Worm (Caenorhabditis elegans) whole organism, young adult: ENCODE measurements around the gene F19H6.5.

Source experiments
- B0019.2 ChIP-seq: fragments of 200-800 bp; sonication (Bioruptor generic); conservative IDR thresholded peaks from 2 replicates; pipeline ENCODE4 v1.3.6; 2022; ENCODE audit warnings: missing genetic modification reagents, missing genetic modification characterization, missing compliant biosample characterization
- F10E7.11 ChIP-seq: sonication (generic microtip); optimal IDR thresholded peaks from 2 replicates; lab custom pipeline; 2017; ENCODE audit warnings: mild to moderate bottlenecking, missing genetic modification characterization, moderate library complexity, missing compliant biosample characterization
- F22D6.2 ChIP-seq: sonication (generic microtip); optimal IDR thresholded peaks from 2 replicates; lab custom pipeline; 2016; ENCODE audit warnings: mild to moderate bottlenecking, missing genetic modification characterization, missing compliant biosample characterization
- F23B12.7 ChIP-seq: sonication (generic microtip); optimal IDR thresholded peaks from 2 replicates; lab custom pipeline; 2017; ENCODE audit warnings: missing genetic modification characterization, mild to moderate bottlenecking, missing compliant biosample characterization, antibody characterized with exemption, moderate library complexity; ENCODE audit not compliant: insufficient read depth
- F39B2.1 ChIP-seq: fragments of 200-800 bp; sonication (Bioruptor generic); IDR thresholded peaks from 2 replicates; pipeline ENCODE4 v1.3.6; 2022; ENCODE audit warnings: missing genetic modification reagents, missing genetic modification characterization, missing compliant biosample characterization
- F57A8.1 ChIP-seq: fragments of 200-800 bp; sonication (Bioruptor generic); optimal IDR thresholded peaks from 2 replicates; lab custom pipeline; 2018; ENCODE audit warnings: mild to moderate bottlenecking, missing genetic modification characterization, moderate library complexity, missing compliant biosample characterization
- T26A5.8 ChIP-seq: sonication (generic microtip); optimal IDR thresholded peaks from 2 replicates; lab custom pipeline; 2016; ENCODE audit warnings: missing genetic modification characterization, missing compliant biosample characterization
- Y53G8AR.9 ChIP-seq: fragments of 200-800 bp; sonication (Bioruptor generic); conservative IDR thresholded peaks from 2 replicates; pipeline ENCODE4 v1.3.6; 2022; ENCODE audit warnings: missing genetic modification reagents, missing genetic modification characterization, missing compliant biosample characterization
- Y95B8A.8 ChIP-seq: fragments of 200-800 bp; sonication (Bioruptor generic); IDR thresholded peaks from 2 replicates; pipeline ENCODE4 v1.3.6; 2022; ENCODE audit warnings: missing genetic modification reagents, missing genetic modification characterization, missing compliant biosample characterization
- ZK185.1 ChIP-seq: sonication (generic microtip); optimal IDR thresholded peaks from 2 replicates; lab custom pipeline; 2016; ENCODE audit warnings: mild to moderate bottlenecking, missing genetic modification characterization, missing compliant biosample characterization; ENCODE audit not compliant: poor library complexity, severe bottlenecking
- aptf-3 ChIP-seq: fragments of 200-800 bp; sonication (Bioruptor generic); IDR thresholded peaks from 2 replicates; pipeline ENCODE4 v1.3.6; 2022; ENCODE audit warnings: missing genetic modification characterization, missing compliant biosample characterization
- atf-7 ChIP-seq: sonication (generic microtip); optimal IDR thresholded peaks from 2 replicates; lab custom pipeline; 2017; ENCODE audit warnings: mild to moderate bottlenecking, missing genetic modification characterization, missing compliant biosample characterization
- athp-1 ChIP-seq: sonication (generic microtip); optimal IDR thresholded peaks from 2 replicates; lab custom pipeline; 2017; ENCODE audit warnings: mild to moderate bottlenecking, missing genetic modification characterization, missing compliant biosample characterization
- bed-1 ChIP-seq: fragments of 200-800 bp; sonication (Bioruptor generic); IDR thresholded peaks from 2 replicates; pipeline ENCODE4 v1.3.6; 2022; ENCODE audit warnings: missing genetic modification reagents, missing genetic modification characterization, missing compliant biosample characterization
- bed-2 ChIP-seq: fragments of 200-800 bp; sonication (Bioruptor generic); IDR thresholded peaks from 2 replicates; pipeline ENCODE4 v1.3.6; 2022; ENCODE audit warnings: missing genetic modification reagents, missing genetic modification characterization, missing compliant biosample characterization
- cebp-2 ChIP-seq: fragments of 200-800 bp; sonication (Bioruptor generic); IDR thresholded peaks from 2 replicates; pipeline ENCODE4 v1.3.6; 2022; ENCODE audit warnings: missing genetic modification characterization, missing compliant biosample characterization
- ceh-100 ChIP-seq: fragments of 200-800 bp; sonication (Bioruptor generic); IDR thresholded peaks from 2 replicates; pipeline ENCODE4 v1.3.6; 2022; ENCODE audit warnings: missing genetic modification reagents, missing genetic modification characterization, missing compliant biosample characterization
- ceh-58 ChIP-seq: fragments of 200-800 bp; sonication (Bioruptor generic); IDR thresholded peaks from 2 replicates; pipeline ENCODE4 v1.3.6; 2022; ENCODE audit warnings: missing genetic modification characterization, missing compliant biosample characterization
- die-1 ChIP-seq: sonication (generic microtip); optimal IDR thresholded peaks from 2 replicates; lab custom pipeline; 2016; ENCODE audit warnings: missing genotype, mild to moderate bottlenecking, missing genetic modification characterization, missing compliant biosample characterization
- egl-44 ChIP-seq: fragments of 200-800 bp; sonication (Bioruptor generic); IDR thresholded peaks from 2 replicates; pipeline ENCODE4 v1.3.6; 2022; ENCODE audit warnings: missing genetic modification reagents, missing genetic modification characterization, missing compliant biosample characterization
- him-1 ChIP-seq: sonication (generic microtip); optimal IDR thresholded peaks from 2 replicates; lab custom pipeline; 2016; ENCODE audit warnings: missing genotype, missing genetic modification reagents, missing genetic modification characterization, missing compliant biosample characterization
- hlh-12 ChIP-seq: sonication (generic microtip); optimal IDR thresholded peaks from 2 replicates; lab custom pipeline; 2016; ENCODE audit warnings: missing genetic modification characterization, missing compliant biosample characterization
- hlh-26 ChIP-seq: fragments of 200-800 bp; sonication (Bioruptor generic); conservative IDR thresholded peaks from 2 replicates; pipeline ENCODE4 v1.3.6; 2022; ENCODE audit warnings: missing genetic modification reagents, missing genetic modification characterization, missing compliant biosample characterization
- hmg-1.2 ChIP-seq: fragments of 200-800 bp; sonication (Bioruptor generic); IDR thresholded peaks from 2 replicates; pipeline ENCODE4 v1.3.6; 2022; ENCODE audit warnings: missing genetic modification reagents, missing genetic modification characterization, missing compliant biosample characterization
- hrde-1 ChIP-seq: sonication (generic microtip); optimal IDR thresholded peaks from 2 replicates; lab custom pipeline; 2016; ENCODE audit warnings: missing genetic modification characterization, mild to moderate bottlenecking, missing compliant biosample characterization, moderate library complexity, missing genotype, missing genetic modification reagents, borderline replicate concordance
- lag-1 ChIP-seq: fragments of 200-800 bp; sonication (Bioruptor generic); IDR thresholded peaks from 2 replicates; pipeline ENCODE4 v1.3.6; 2022; ENCODE audit warnings: missing genetic modification reagents, missing genetic modification characterization, missing compliant biosample characterization
- lin-26 ChIP-seq: fragments of 200-800 bp; sonication (Bioruptor generic); IDR thresholded peaks from 2 replicates; pipeline ENCODE4 v1.3.6; 2022; ENCODE audit warnings: missing genetic modification reagents, missing genetic modification characterization, missing compliant biosample characterization
- lin-40 ChIP-seq: sonication (generic microtip); optimal IDR thresholded peaks from 2 replicates; lab custom pipeline; 2016; ENCODE audit warnings: missing genetic modification characterization, mild to moderate bottlenecking, missing compliant biosample characterization, missing genotype, missing genetic modification reagents
- lin-54 ChIP-seq: fragments of 200-800 bp; sonication (Bioruptor generic); optimal IDR thresholded peaks from 2 replicates; lab custom pipeline; 2018; ENCODE audit warnings: mild to moderate bottlenecking, missing genetic modification characterization, missing compliant biosample characterization
- lir-1 ChIP-seq: fragments of 200-800 bp; sonication (Bioruptor generic); conservative IDR thresholded peaks from 2 replicates; pipeline ENCODE4 v1.3.6; 2022; ENCODE audit warnings: missing genetic modification reagents, missing genetic modification characterization, missing compliant biosample characterization
- lsy-27 ChIP-seq: sonication (generic microtip); optimal IDR thresholded peaks from 2 replicates; lab custom pipeline; 2017; ENCODE audit warnings: missing genetic modification characterization, mild to moderate bottlenecking, missing compliant biosample characterization, antibody characterized with exemption, missing genotype, borderline replicate concordance; ENCODE audit not compliant: insufficient read depth
- madf-6 ChIP-seq: fragments of 200-800 bp; sonication (Bioruptor generic); IDR thresholded peaks from 2 replicates; pipeline ENCODE4 v1.3.6; 2022; ENCODE audit warnings: missing genetic modification reagents, missing genetic modification characterization, missing compliant biosample characterization
- madf-8 ChIP-seq: fragments of 200-800 bp; sonication (Bioruptor generic); conservative IDR thresholded peaks from 2 replicates; pipeline ENCODE4 v1.3.6; 2022; ENCODE audit warnings: missing genetic modification reagents, missing genetic modification characterization, missing compliant biosample characterization
- mcd-1 ChIP-seq: fragments of 200-800 bp; sonication (Bioruptor generic); IDR thresholded peaks from 2 replicates; pipeline ENCODE4 v1.3.6; 2022; ENCODE audit warnings: missing genetic modification reagents, missing genetic modification characterization, missing compliant biosample characterization
- mel-28 ChIP-seq: sonication (generic microtip); optimal IDR thresholded peaks from 2 replicates; lab custom pipeline; 2016; ENCODE audit warnings: borderline replicate concordance, mild to moderate bottlenecking, missing genetic modification characterization, missing compliant biosample characterization
- mxl-1 ChIP-seq: sonication (generic microtip); optimal IDR thresholded peaks from 2 replicates; lab custom pipeline; 2016; ENCODE audit warnings: missing genetic modification characterization, missing compliant biosample characterization
- nfya-2 ChIP-seq: fragments of 200-800 bp; sonication (Bioruptor generic); IDR thresholded peaks from 2 replicates; pipeline ENCODE4 v1.3.6; 2022; ENCODE audit warnings: missing genetic modification reagents, missing genetic modification characterization, missing compliant biosample characterization
- nfyb-1 ChIP-seq: fragments of 200-800 bp; sonication (Bioruptor generic); IDR thresholded peaks from 2 replicates; pipeline ENCODE4 v1.3.6; 2022; ENCODE audit warnings: missing genetic modification reagents, missing genetic modification characterization, missing compliant biosample characterization
- nhr-179 ChIP-seq: sonication (generic microtip); optimal IDR thresholded peaks from 2 replicates; lab custom pipeline; 2016; ENCODE audit warnings: mild to moderate bottlenecking, missing genetic modification characterization, missing compliant biosample characterization
- pbrm-1 ChIP-seq: fragments of 200-800 bp; sonication (Bioruptor generic); IDR thresholded peaks from 2 replicates; pipeline ENCODE4 v1.3.6; 2022; ENCODE audit warnings: missing genetic modification reagents, missing genetic modification characterization, missing compliant biosample characterization
- repo-1 ChIP-seq: sonication (generic microtip); optimal IDR thresholded peaks from 2 replicates; lab custom pipeline; 2017; ENCODE audit warnings: mild to moderate bottlenecking, missing genetic modification characterization, missing compliant biosample characterization
- sdz-38 ChIP-seq: sonication (generic microtip); optimal IDR thresholded peaks from 2 replicates; lab custom pipeline; 2016; ENCODE audit warnings: missing genotype, missing genetic modification characterization, missing compliant biosample characterization
- snpc-1.3 ChIP-seq: sonication (generic microtip); optimal IDR thresholded peaks from 2 replicates; lab custom pipeline; 2017; ENCODE audit warnings: missing genetic modification characterization, mild to moderate bottlenecking, missing compliant biosample characterization, antibody characterized with exemption, moderate library complexity, missing genotype, missing genetic modification reagents; ENCODE audit not compliant: insufficient read depth
- sptf-2 ChIP-seq: fragments of 200-800 bp; sonication (Bioruptor generic); optimal IDR thresholded peaks from 2 replicates; lab custom pipeline; 2018; ENCODE audit warnings: mild to moderate bottlenecking, missing genetic modification characterization, missing compliant biosample characterization
- tbp1 ChIP-seq: fragments of 200-800 bp; sonication (Bioruptor generic); optimal IDR thresholded peaks from 2 replicates; lab custom pipeline; 2018; ENCODE audit warnings: mild to moderate bottlenecking, missing genetic modification characterization, missing compliant biosample characterization
- tbx-9 ChIP-seq: sonication (generic microtip); optimal IDR thresholded peaks from 2 replicates; lab custom pipeline; 2016; ENCODE audit warnings: borderline replicate concordance, missing genetic modification characterization, inconsistent platforms, missing compliant biosample characterization
- unc-62 ChIP-seq: fragments of 150-350 bp; optimal IDR thresholded peaks from 2 replicates; lab custom pipeline; 2014; ENCODE audit warnings: missing biosample characterization, missing genetic modification reagents, missing genetic modification characterization
- ztf-28 ChIP-seq: fragments of 200-800 bp; sonication (Bioruptor generic); IDR thresholded peaks from 2 replicates; pipeline ENCODE4 v1.3.6; 2022; ENCODE audit warnings: missing genetic modification reagents, missing genetic modification characterization, missing compliant biosample characterization
- ztf-6 ChIP-seq: fragments of 200-800 bp; sonication (Bioruptor generic); IDR thresholded peaks from 2 replicates; pipeline ENCODE4 v1.3.6; 2022; ENCODE audit warnings: missing genetic modification reagents, missing genetic modification characterization, missing compliant biosample characterization

F19H6.5 gene

ce11 chrX:12347822-12348221 lies 16.9 kb downstream of the F19H6.5 start (continued):
- TF ChIP-seq F22D6.2 (tag; lab: Kevin White, UChicago) = no peak
- no peak for TF ChIP-seq lir-1
- 0 out of 2 replicates have a peak, but pooled peaks have one; percentile 36 for TF ChIP-seq egl-44 (GFP tag; lab: Robert Waterston, UW)
- peak; percentile 81 for TF ChIP-seq snpc-1.3 (tag; lab: Kevin White, UChicago)
- peak; percentile 94 for TF ChIP-seq tbp1 (GFP tag; lab: Kevin White, UChicago)
- TF ChIP-seq hrde-1 (tag; lab: Kevin White, UChicago) = peak; percentile 61
- TF ChIP-seq F57A8.1 (GFP tag; lab: Kevin White, UChicago) = no peak
- TF ChIP-seq ztf-6 = no peak
- no peak for TF ChIP-seq ceh-100 (GFP tag; lab: Robert Waterston, UW)
- TF ChIP-seq bed-2 (GFP tag; lab: Robert Waterston, UW) = no peak
- TF ChIP-seq madf-8 (GFP tag; lab: Robert Waterston, UW) = no peak
- TF ChIP-seq F23B12.7 (tag; lab: Kevin White, UChicago) = no peak
- no peak for TF ChIP-seq nfya-2
- peak; percentile 58 for TF ChIP-seq atf-7 (tag; lab: Kevin White, UChicago)
- TF ChIP-seq Y95B8A.8 (GFP tag; lab: Robert Waterston, UW) = 0 out of 2 replicates have a peak, but pooled peaks have one; percentile 51
- no peak for TF ChIP-seq ztf-28
- peak; percentile 60 for TF ChIP-seq lin-40 (tag; lab: Kevin White, UChicago)
- peak; percentile 69 for TF ChIP-seq hmg-1.2 (GFP tag; lab: Robert Waterston, UW)
- TF ChIP-seq sptf-2 (GFP tag; lab: Kevin White, UChicago) = no peak
- TF ChIP-seq sdz-38 (tag; lab: Kevin White, UChicago) = peak; percentile 26
- peak; percentile 64 for TF ChIP-seq nhr-179 (tag; lab: Kevin White, UChicago)
- TF ChIP-seq madf-6 (GFP tag; lab: Robert Waterston, UW) = 0 out of 2 replicates have a peak, but pooled peaks have one; percentile 49
- peak; percentile 75 for TF ChIP-seq him-1 (tag; lab: Kevin White, UChicago)
- TF ChIP-seq hlh-12 (tag; lab: Kevin White, UChicago) = no peak
- TF ChIP-seq hlh-26 (GFP tag; lab: Robert Waterston, UW) = no peak
- no peak for TF ChIP-seq bed-1 (GFP tag; lab: Robert Waterston, UW)
- 0 out of 2 replicates have a peak, but pooled peaks have one; percentile 61 for TF ChIP-seq cebp-2 (GFP tag; lab: Robert Waterston, UW)
- peak; percentile 73 for TF ChIP-seq nfyb-1 (GFP tag; lab: Robert Waterston, UW)
- no peak for TF ChIP-seq aptf-3
- no peak for TF ChIP-seq lsy-27 (tag; lab: Kevin White, UChicago)
- no peak for TF ChIP-seq lin-54 (GFP tag; lab: Kevin White, UChicago)
- no peak for TF ChIP-seq unc-62 (GFP tag; lab: Kevin White, UChicago)
- no peak for TF ChIP-seq T26A5.8 (tag; lab: Kevin White, UChicago)
- peak; percentile 71 for TF ChIP-seq ZK185.1 (tag; lab: Kevin White, UChicago)
- TF ChIP-seq B0019.2 (GFP tag; lab: Robert Waterston, UW) = 0 out of 2 replicates have a peak, but pooled peaks have one; percentile 7
- TF ChIP-seq F39B2.1 = no peak
- no peak for TF ChIP-seq mel-28 (tag; lab: Kevin White, UChicago)
- peak; percentile 88 for TF ChIP-seq pbrm-1 (GFP tag; lab: Robert Waterston, UW)
- no peak for TF ChIP-seq mcd-1 (GFP tag; lab: Robert Waterston, UW)
- TF ChIP-seq die-1 = peak; percentile 87
- TF ChIP-seq F10E7.11 (tag; lab: Kevin White, UChicago) = no peak
- TF ChIP-seq repo-1 (tag; lab: Kevin White, UChicago) = peak; percentile 16
- peak; percentile 40 for TF ChIP-seq mxl-1 (tag; lab: Kevin White, UChicago)
- peak; percentile 54 for TF ChIP-seq athp-1 (tag; lab: Kevin White, UChicago)
- TF ChIP-seq Y53G8AR.9 = no peak
- TF ChIP-seq tbx-9 (tag; lab: Kevin White, UChicago) = no peak
- TF ChIP-seq ceh-58 = no peak
- no peak for TF ChIP-seq lag-1 (GFP tag; lab: Robert Waterston, UW)
- TF ChIP-seq lin-26 (GFP tag; lab: Robert Waterston, UW) = peak; percentile 83
